Worm (Caenorhabditis elegans): ENCODE results near the gene pqn-39.

ce11 chrX:13936719-13937118 is 31.8 kb downstream of the pqn-39 start:
- no peak for TF ChIP-seq madf-2 (tag; optimal IDR thresholded peaks at IDR 0.05)
- TF ChIP-seq ceh-9 (tag; optimal IDR thresholded peaks at IDR 0.05) = no peak
- no peak for TF ChIP-seq nfya-1 (tag; optimal IDR thresholded peaks at IDR 0.05)
- TF ChIP-seq ceh-31 (tag; optimal IDR thresholded peaks at IDR 0.05) = no peak
- TF ChIP-seq ceh-19 (GFP tag; optimal IDR thresholded peaks at IDR 0.05) = no peak
- no peak for TF ChIP-seq nhr-11 (tag; optimal IDR thresholded peaks at IDR 0.05)
- TF ChIP-seq sox-4 (tag; optimal IDR thresholded peaks at IDR 0.05) = no peak
- no peak for TF ChIP-seq ztf-16 (tag; optimal IDR thresholded peaks at IDR 0.05)
- no peak for TF ChIP-seq unc-3 (GFP tag; conservative IDR thresholded peaks at IDR 0.05)
- no peak for TF ChIP-seq unc-3 (tag; optimal IDR thresholded peaks at IDR 0.05)
- no peak for TF ChIP-seq hlh-15 (tag; optimal IDR thresholded peaks at IDR 0.05)
